Worm (Caenorhabditis elegans) whole organism, L1 larva: Measurements from ENCODE around the gene C10A4.9.

Experiments used
- F16B12.6 ChIP-seq: fragments of 150-350 bp; optimal IDR thresholded peaks from 2 replicates; lab custom pipeline; 2014; ENCODE audit warnings: missing biosample characterization, missing genetic modification characterization
- alr-1 ChIP-seq: fragments of 200-800 bp; sonication (Bioruptor generic); optimal IDR thresholded peaks from 2 replicates; lab custom pipeline; 2018; ENCODE audit warnings: borderline replicate concordance, mild to moderate bottlenecking, missing genetic modification characterization, missing compliant biosample characterization
- ama-1 ChIP-seq: fragments of 150-350 bp; optimal IDR thresholded peaks from 2 replicates; lab custom pipeline; 2014
- blmp-1 ChIP-seq: fragments of 150-350 bp; optimal IDR thresholded peaks from 2 replicates; lab custom pipeline; 2014; ENCODE audit warnings: missing biosample characterization, missing genetic modification characterization
- ceh-82 ChIP-seq, 3 experiments: fragments of 150-350 bp in 1 of 3; sonication (generic microtip) in 2 of 3; optimal IDR thresholded peaks; 2 replicates each; lab custom pipeline; 2014 to 2017; ENCODE audit warnings: missing biosample characterization in 3 of 3, missing genetic modification characterization in 3 of 3
- ceh-88 ChIP-seq: fragments of 200-800 bp; sonication (Bioruptor generic); IDR thresholded peaks from 2 replicates; pipeline ENCODE4 v1.3.6; 2022; ENCODE audit warnings: missing genetic modification characterization, missing compliant biosample characterization
- dpl-1 ChIP-seq, 3 experiments: fragments of 150-350 bp in 2 of 3; sonication (generic microtip) in 1 of 3; optimal IDR thresholded peaks; 2 replicates each; lab custom pipeline; 2014 to 2017; ENCODE audit warnings: missing biosample characterization in 3 of 3, missing genetic modification characterization in 3 of 3, missing genetic modification reagents in 3 of 3
- dsc-1 ChIP-seq: sonication (generic microtip); optimal IDR thresholded peaks from 2 replicates; lab custom pipeline; 2016; ENCODE audit warnings: mild to moderate bottlenecking, missing genetic modification characterization, missing compliant biosample characterization
- efl-1 ChIP-seq, 4 experiments: fragments of 150-350 bp; optimal IDR thresholded peaks in 3 of 4; peaks in 1 of 4; 1 replicate in 1 of 4; 2 replicates in 3 of 4; lab custom pipeline; 2014; ENCODE audit warnings: missing biosample characterization in 2 of 4, missing genetic modification characterization in 2 of 4, missing genetic modification reagents in 2 of 4
- efl-3 ChIP-seq: fragments of 200-800 bp; sonication (Bioruptor generic); optimal IDR thresholded peaks from 2 replicates; lab custom pipeline; 2018; ENCODE audit warnings: mild to moderate bottlenecking, missing genetic modification characterization, missing compliant biosample characterization
- egl-27 ChIP-seq, 2 experiments: fragments of 150-350 bp in 1 of 2; sonication (generic microtip); optimal IDR thresholded peaks; 3 replicates each; lab custom pipeline; 2017 to 2018; ENCODE audit warnings: missing biosample characterization in 2 of 2, missing genetic modification characterization in 2 of 2, missing genetic modification reagents in 2 of 2
- elt-2 ChIP-seq: sonication (generic microtip); optimal IDR thresholded peaks from 2 replicates; lab custom pipeline; 2016; ENCODE audit warnings: missing genetic modification characterization, mild to moderate bottlenecking, inconsistent platforms, missing compliant biosample characterization, missing genetic modification reagents
- elt-3 ChIP-seq, 6 experiments: fragments of 150-350 bp in 1 of 6; sonication (generic microtip); optimal IDR thresholded peaks; 2 replicates each; lab custom pipeline; 2017 to 2018; ENCODE audit warnings: missing biosample characterization in 6 of 6, missing genetic modification characterization in 6 of 6, inconsistent platforms in 1 of 6
- ets-5 ChIP-seq: fragments of 200-800 bp; sonication (Bioruptor generic); IDR thresholded peaks from 2 replicates; pipeline ENCODE4 v1.3.6; 2022; ENCODE audit warnings: missing genetic modification characterization, missing compliant biosample characterization
- fkh-4 ChIP-seq: sonication (generic microtip); optimal IDR thresholded peaks from 2 replicates; lab custom pipeline; 2016; ENCODE audit warnings: missing compliant biosample characterization, missing genetic modification characterization, borderline replicate concordance
- fos-1 ChIP-seq: fragments of 150-350 bp; optimal IDR thresholded peaks from 2 replicates; lab custom pipeline; 2014; ENCODE audit warnings: missing biosample characterization, missing genetic modification characterization
- grh-1 ChIP-seq: fragments of 200-800 bp; sonication (Bioruptor generic); IDR thresholded peaks from 2 replicates; pipeline ENCODE4 v1.3.6; 2022; ENCODE audit warnings: missing genetic modification reagents, missing genetic modification characterization, missing compliant biosample characterization
- hlh-17 ChIP-seq: fragments of 200-800 bp; sonication (Bioruptor generic); optimal IDR thresholded peaks from 2 replicates; lab custom pipeline; 2018; ENCODE audit warnings: missing genetic modification characterization, mild to moderate bottlenecking, missing compliant biosample characterization, moderate library complexity, borderline replicate concordance
- hlh-4 ChIP-seq: sonication (generic microtip); optimal IDR thresholded peaks from 2 replicates; lab custom pipeline; 2016; ENCODE audit warnings: mild to moderate bottlenecking, missing genetic modification characterization, missing compliant biosample characterization
- irx-1 ChIP-seq: sonication (generic microtip); optimal IDR thresholded peaks from 2 replicates; lab custom pipeline; 2016; ENCODE audit warnings: missing genetic modification characterization, missing compliant biosample characterization
- isw-1 ChIP-seq: fragments of 200-800 bp; sonication (Bioruptor generic); IDR thresholded peaks from 2 replicates; pipeline ENCODE4 v1.3.6; 2022; ENCODE audit warnings: missing genetic modification characterization, missing compliant biosample characterization
- jun-1 ChIP-seq: fragments of 150-350 bp; optimal IDR thresholded peaks from 2 replicates; lab custom pipeline; 2014; ENCODE audit warnings: missing biosample characterization, missing genetic modification reagents, missing genetic modification characterization
- lin-13 ChIP-seq: fragments of 150-350 bp; optimal IDR thresholded peaks from 2 replicates; lab custom pipeline; 2014; ENCODE audit warnings: missing biosample characterization, missing genetic modification reagents, missing genetic modification characterization
- lin-35 ChIP-seq, 2 experiments: fragments of 150-350 bp; optimal IDR thresholded peaks; 2 replicates each; lab custom pipeline; 2014; ENCODE audit warnings: missing biosample characterization in 2 of 2, missing genetic modification characterization in 2 of 2, missing genetic modification reagents in 2 of 2
- lin-39 ChIP-seq: fragments of 150-350 bp; optimal IDR thresholded peaks from 2 replicates; lab custom pipeline; 2014; ENCODE audit warnings: missing biosample characterization, missing genetic modification reagents, missing genetic modification characterization
- lsy-2 ChIP-seq, 2 experiments: fragments of 150-350 bp; optimal IDR thresholded peaks; 2 replicates each; lab custom pipeline; 2014; ENCODE audit warnings: missing biosample characterization in 2 of 2, missing genetic modification characterization in 2 of 2
- mab-9 ChIP-seq: fragments of 200-800 bp; sonication (Bioruptor generic); IDR thresholded peaks from 2 replicates; pipeline ENCODE4 v1.3.6; 2022; ENCODE audit warnings: missing genetic modification reagents, missing genetic modification characterization, missing compliant biosample characterization
- mdl-1 ChIP-seq, 2 experiments: fragments of 150-350 bp; optimal IDR thresholded peaks; 2 replicates each; lab custom pipeline; 2014 to 2017; ENCODE audit warnings: missing biosample characterization in 2 of 2, missing genetic modification characterization in 2 of 2, inconsistent platforms in 1 of 2
- mef-2 ChIP-seq: fragments of 150-350 bp; optimal IDR thresholded peaks from 2 replicates; lab custom pipeline; 2014; ENCODE audit warnings: missing biosample characterization, missing genetic modification characterization
- mep-1 ChIP-seq: fragments of 150-350 bp; optimal IDR thresholded peaks from 2 replicates; lab custom pipeline; 2014; ENCODE audit warnings: missing biosample characterization, missing genetic modification characterization
- nhr-12 ChIP-seq: sonication (generic microtip); optimal IDR thresholded peaks from 2 replicates; lab custom pipeline; 2017; ENCODE audit warnings: missing biosample characterization, missing genetic modification characterization
- nhr-28 ChIP-seq: fragments of 150-350 bp; optimal IDR thresholded peaks from 2 replicates; lab custom pipeline; 2014; ENCODE audit warnings: missing biosample characterization, missing genetic modification characterization
- nhr-71 ChIP-seq: sonication (generic microtip); optimal IDR thresholded peaks from 2 replicates; lab custom pipeline; 2016; ENCODE audit warnings: mild to moderate bottlenecking, missing genetic modification characterization, moderate library complexity, missing compliant biosample characterization
- nhr-90 ChIP-seq: sonication (generic microtip); optimal IDR thresholded peaks from 2 replicates; lab custom pipeline; 2016; ENCODE audit warnings: mild to moderate bottlenecking, missing genetic modification characterization, missing compliant biosample characterization; ENCODE audit not compliant: poor library complexity
- pqm-1 ChIP-seq: sonication (generic microtip); optimal IDR thresholded peaks from 3 replicates; lab custom pipeline; 2017; ENCODE audit warnings: missing biosample characterization, missing genetic modification characterization
- snpc-4 ChIP-seq: fragments of 150-350 bp; optimal IDR thresholded peaks from 2 replicates; lab custom pipeline; 2014; ENCODE audit warnings: missing biosample characterization, missing genetic modification characterization
- sox-4 ChIP-seq: sonication (generic microtip); optimal IDR thresholded peaks from 2 replicates; lab custom pipeline; 2016; ENCODE audit warnings: missing genetic modification characterization, missing compliant biosample characterization
- sptf-1 ChIP-seq: fragments of 150-350 bp; optimal IDR thresholded peaks from 2 replicates; lab custom pipeline; 2014; ENCODE audit warnings: missing biosample characterization, missing genetic modification characterization
- sup-37 ChIP-seq: fragments of 200-800 bp; sonication (Bioruptor generic); optimal IDR thresholded peaks from 2 replicates; lab custom pipeline; 2018; ENCODE audit warnings: mild to moderate bottlenecking, missing genetic modification characterization, missing compliant biosample characterization
- tlp-1 ChIP-seq: fragments of 150-350 bp; optimal IDR thresholded peaks from 2 replicates; lab custom pipeline; 2014; ENCODE audit warnings: missing biosample characterization, missing genetic modification characterization
- unc-130 ChIP-seq: fragments of 150-350 bp; optimal IDR thresholded peaks from 2 replicates; lab custom pipeline; 2017; ENCODE audit warnings: missing biosample characterization, missing genetic modification characterization, inconsistent platforms
- unc-30 ChIP-seq: sonication (generic microtip); optimal IDR thresholded peaks from 2 replicates; lab custom pipeline; 2017; ENCODE audit warnings: missing biosample characterization, missing genetic modification characterization
- unc-62 ChIP-seq: fragments of 150-350 bp; optimal IDR thresholded peaks from 2 replicates; lab custom pipeline; 2014; ENCODE audit warnings: missing biosample characterization, missing genetic modification reagents, missing genetic modification characterization
- unc-86 ChIP-seq: sonication (generic microtip); optimal IDR thresholded peaks from 2 replicates; lab custom pipeline; 2016; ENCODE audit warnings: missing genetic modification characterization, missing compliant biosample characterization
- vab-15 ChIP-seq: sonication (generic microtip); optimal IDR thresholded peaks from 2 replicates; lab custom pipeline; 2017; ENCODE audit warnings: missing genotype, mild to moderate bottlenecking, missing genetic modification characterization, missing compliant biosample characterization
- xbp-1 ChIP-seq: sonication (generic microtip); optimal IDR thresholded peaks from 2 replicates; lab custom pipeline; 2016; ENCODE audit warnings: missing genetic modification characterization, missing compliant biosample characterization
- zip-4 ChIP-seq: fragments of 200-800 bp; sonication (Bioruptor generic); optimal IDR thresholded peaks from 2 replicates; lab custom pipeline; 2018; ENCODE audit warnings: mild to moderate bottlenecking, missing genetic modification characterization, moderate library complexity, missing compliant biosample characterization
- ztf-11 ChIP-seq, 2 experiments: sonication (generic microtip); optimal IDR thresholded peaks; 2 replicates each; lab custom pipeline; 2016 to 2017; ENCODE audit warnings: missing genetic modification characterization in 2 of 2, missing biosample characterization in 1 of 2, missing compliant biosample characterization in 1 of 2
- ztf-4 ChIP-seq: fragments of 150-350 bp; optimal IDR thresholded peaks from 2 replicates; lab custom pipeline; 2014; ENCODE audit warnings: missing biosample characterization, missing genetic modification characterization

The C10A4.9 gene

DNA sequence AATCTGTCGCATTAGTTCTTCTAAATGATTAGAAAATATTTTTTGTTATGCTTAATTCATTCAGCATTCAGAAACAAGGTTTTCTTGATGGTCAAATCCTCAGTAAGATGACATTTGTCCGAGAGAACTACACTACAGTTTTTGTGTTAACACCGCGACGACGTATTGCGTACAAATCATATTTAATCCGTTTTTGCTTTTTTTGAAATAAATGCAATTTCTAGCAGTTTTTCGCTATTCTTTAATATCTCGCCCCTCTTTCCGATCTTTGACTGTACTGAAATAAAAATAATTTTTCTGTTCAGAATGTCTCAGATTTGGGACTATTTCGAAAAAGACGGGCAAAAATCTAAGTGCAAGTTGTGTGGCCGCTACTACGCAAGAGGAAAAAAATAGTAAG, 4.6 kb upstream of the C10A4.9 start, which contains the start of gene C10A4.1:
C10A4.1 (plus strand) TSS at position 301 of the 400 bp plus-strand sequence.
- TF ChIP-seq unc-62 = no peak
- TF ChIP-seq elt-3 (tag; optimal IDR thresholded peaks at IDR 0.05; lab: Kevin White, UChicago) = no peak
- TF ChIP-seq ztf-4 (tag; lab: Kevin White, UChicago) = no peak
- no peak for TF ChIP-seq mab-9 (GFP tag; lab: Robert Waterston, UW)
- no peak for TF ChIP-seq elt-2 (tag; lab: Kevin White, UChicago)
- TF ChIP-seq nhr-28 (tag; lab: Kevin White, UChicago) = no peak
- TF ChIP-seq alr-1 = no peak

DNA sequence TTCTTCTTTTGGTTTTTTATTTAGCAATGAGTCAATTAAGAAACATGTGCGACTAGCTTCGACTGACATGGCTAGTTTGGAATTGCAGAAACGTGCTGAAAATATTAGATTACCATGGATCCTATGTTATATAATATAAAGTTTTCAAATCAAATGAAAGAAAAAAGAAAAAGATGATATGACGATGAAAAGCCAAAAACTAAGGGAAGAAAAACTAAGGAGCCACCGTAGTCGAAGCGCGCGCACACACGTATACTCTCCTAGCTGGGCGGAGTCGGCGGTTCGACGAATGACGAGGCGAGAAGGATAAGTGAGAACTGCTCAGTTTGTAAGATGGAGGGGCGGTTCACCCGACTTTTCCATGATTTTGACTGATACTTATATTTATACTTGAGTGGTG, 4.1 kb downstream of the C10A4.9 start, which contains the start of gene mnm-2:
mnm-2 (minus strand) TSS at position 101 of the 400 bp plus-strand sequence.
- TF ChIP-seq dpl-1 (GFP tag; optimal IDR thresholded peaks at IDR 0.05; lab: Kevin White, UChicago) (no peak), pqm-1 (tag; lab: Kevin White, UChicago) (no peak), snpc-4 (no peak), vab-15 (tag; lab: Kevin White, UChicago) (no peak)

DNA sequence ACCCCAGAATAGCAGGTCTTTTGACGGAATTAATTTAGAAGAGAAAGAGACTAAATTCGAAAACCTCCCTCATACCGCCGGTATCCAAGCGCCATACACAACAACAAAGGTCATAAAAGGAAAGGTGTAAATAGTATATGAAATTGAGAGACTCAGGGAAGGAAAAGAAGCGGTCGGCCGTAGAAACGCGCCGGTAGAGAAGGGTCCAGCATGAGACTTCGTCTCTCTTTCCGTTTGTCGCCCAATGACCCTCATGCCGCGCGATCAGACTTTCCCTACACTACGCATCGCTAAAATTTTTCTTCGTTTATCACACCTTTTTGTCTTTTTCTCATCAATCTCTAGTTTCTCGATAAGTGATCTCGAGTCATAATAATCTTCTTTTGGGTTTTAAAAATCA, 9.8 kb downstream of the C10A4.9 start:
- TF ChIP-seq ama-1 (lab: Kevin White, UChicago) (no peak), ets-5 (GFP tag; lab: Robert Waterston, UW) (no peak), egl-27 (tag; optimal IDR thresholded peaks at IDR 0.05; lab: Kevin White, UChicago) (no peak), mef-2 (tag; lab: Kevin White, UChicago) (no peak), tlp-1 (tag; lab: Kevin White, UChicago) (no peak), ceh-88 (no peak), nhr-71 (peak; percentile 47), F16B12.6 (tag; lab: Kevin White, UChicago) (no peak), blmp-1 (peak; percentile 86), dsc-1 (tag; lab: Kevin White, UChicago) (no peak), zip-4 (GFP tag; lab: Kevin White, UChicago) (no peak), lin-39 (no peak), hlh-4 (tag; lab: Kevin White, UChicago) (no peak), efl-1 (optimal IDR thresholded peaks at IDR 0.05; lab: Kevin White, UChicago) (no peak), efl-1 (GFP tag; optimal IDR thresholded peaks at IDR 0.05 in 1 of 2; lab: Kevin White, UChicago) (no peak), lin-13 (no peak), mdl-1 (tag; optimal IDR thresholded peaks at IDR 0.05; lab: Kevin White, UChicago) (no peak), sup-37 (no peak), fkh-4 (tag; lab: Kevin White, UChicago) (no peak), mep-1 (tag; lab: Kevin White, UChicago) (no peak), sptf-1 (tag; lab: Kevin White, UChicago) (no peak), hlh-17 (GFP tag; lab: Kevin White, UChicago) (no peak), grh-1 (GFP tag; lab: Robert Waterston, UW) (no peak), ceh-82 (tag; optimal IDR thresholded peaks at IDR 0.05; lab: Kevin White, UChicago) (no peak), isw-1 (GFP tag; lab: Robert Waterston, UW) (no peak), mab-9 (GFP tag; lab: Robert Waterston, UW) (no peak), lsy-2 (tag; optimal IDR thresholded peaks at IDR 0.05; lab: Kevin White, UChicago) (peak in 1 of 2 experiments; percentile 16), jun-1 (tag; lab: Kevin White, UChicago) (no peak), fos-1 (tag; lab: Kevin White, UChicago) (no peak), nhr-28 (tag; lab: Kevin White, UChicago) (no peak), irx-1 (tag; lab: Kevin White, UChicago) (no peak), xbp-1 (tag; lab: Kevin White, UChicago) (no peak), nhr-12 (tag; lab: Kevin White, UChicago) (no peak), ztf-11 (tag; optimal IDR thresholded peaks at IDR 0.05; lab: Kevin White, UChicago) (no peak), unc-130 (tag; lab: Kevin White, UChicago) (no peak), dpl-1 (GFP tag; optimal IDR thresholded peaks at IDR 0.05; lab: Kevin White, UChicago) (no peak), unc-86 (tag; lab: Kevin White, UChicago) (no peak), sox-4 (tag; lab: Kevin White, UChicago) (no peak), efl-3 (GFP tag; lab: Kevin White, UChicago) (no peak), unc-30 (tag; lab: Kevin White, UChicago) (no peak), nhr-90 (tag; lab: Kevin White, UChicago) (peak; percentile 23), lin-35 (GFP tag; optimal IDR thresholded peaks at IDR 0.05; lab: Kevin White, UChicago) (no peak)
